Worm (Caenorhabditis elegans) whole organism, L2 larva: ENCODE measurements around the gene brc-1.

Experiments
- C34F6.9 ChIP-seq: fragments of 150-350 bp; optimal IDR thresholded peaks from 2 replicates; lab custom pipeline; 2014; ENCODE audit warnings: missing biosample characterization, missing genetic modification characterization
- ama-1 ChIP-seq: fragments of 150-350 bp; optimal IDR thresholded peaks from 2 replicates; lab custom pipeline; 2018; ENCODE audit warnings: inconsistent platforms
- unc-62 ChIP-seq: fragments of 150-350 bp; optimal IDR thresholded peaks from 2 replicates; lab custom pipeline; 2014; ENCODE audit warnings: missing biosample characterization, missing genetic modification reagents, missing genetic modification characterization

- TF ChIP-seq ama-1 (lab: Kevin White, UChicago) (no peak), C34F6.9 (tag; lab: Kevin White, UChicago) (no peak), unc-62 (GFP tag; lab: Kevin White, UChicago) (no peak)
These were observed 53.8 kb downstream of the brc-1 start, which contains the start of gene toh-1 for ce11 chrIII:3809008-3809407.
